Fruit fly (Drosophila melanogaster) whole organism: ENCODE results near the gene Gr10a.
A peak's percentile ranks its signal among the peaks of the same experiment; 100 is the strongest.

ENCODE experiments used
- CG8478 ChIP-seq: fragments of >200 bp; optimal IDR thresholded peaks from 2 replicates; lab custom pipeline; 2018; ENCODE audit warnings: inconsistent platforms
- Dll ChIP-seq: fragments of >200 bp; optimal IDR thresholded peaks from 2 replicates; lab custom pipeline; 2017
- EcR ChIP-seq, 2 experiments: fragments of >200 bp; optimal IDR thresholded peaks; 2 replicates each; lab custom pipeline; 2017; ENCODE audit warnings: missing biosample characterization in 2 of 2, missing genetic modification characterization in 2 of 2, missing genetic modification reagents in 2 of 2
- pan ChIP-seq: fragments of >200 bp; optimal IDR thresholded peaks from 2 replicates; lab custom pipeline; 2017
- psq ChIP-seq: fragments of >200 bp; optimal IDR thresholded peaks from 2 replicates; lab custom pipeline; 2017
- usp ChIP-seq: fragments of >200 bp; optimal IDR thresholded peaks from 2 replicates; lab custom pipeline; 2017; ENCODE audit warnings: missing biosample characterization, missing genetic modification characterization, mixed read lengths

Gr10a gene

DNA sequence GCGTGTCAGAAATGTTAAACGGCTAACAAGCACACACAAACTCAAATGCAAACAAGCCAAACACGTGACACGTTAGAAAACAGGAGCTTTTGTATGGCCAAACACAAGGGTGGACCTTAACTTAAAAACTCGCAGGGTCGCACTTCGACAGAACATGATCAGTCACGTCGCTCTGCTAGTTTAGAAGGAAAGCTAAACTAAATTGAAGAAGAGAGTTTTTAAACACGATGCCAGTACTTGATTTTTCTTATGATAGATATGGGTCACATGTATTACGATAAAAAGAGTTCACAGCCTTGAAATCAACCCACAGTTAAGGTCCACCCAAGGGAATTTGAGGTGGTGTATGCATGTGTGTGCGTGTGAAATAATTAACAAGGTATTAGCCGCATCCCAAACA lies 38.8 kb downstream of the Gr10a start:
- no peak for TF ChIP-seq usp (GFP tag; lab: Kevin White, UChicago)
- no peak for TF ChIP-seq psq (lab: Kevin White, UChicago)
- TF ChIP-seq EcR (GFP tag; optimal IDR thresholded peaks at IDR 0.05; lab: Kevin White, UChicago): no peak
- TF ChIP-seq pan: no peak
- no peak for TF ChIP-seq Dll (lab: Kevin White, UChicago)
- TF ChIP-seq CG8478 (lab: Kevin White, UChicago): no peak

dm6 chrX:11374320-11374719 lies 42.9 kb downstream of the Gr10a start:
- TF ChIP-seq EcR (GFP tag; optimal IDR thresholded peaks at IDR 0.05; lab: Kevin White, UChicago) (no peak), pan (no peak), usp (GFP tag; lab: Kevin White, UChicago) (no peak), Dll (lab: Kevin White, UChicago) (no peak), psq (lab: Kevin White, UChicago) (no peak), CG8478 (lab: Kevin White, UChicago) (no peak)

- TF ChIP-seq pan: no peak
- TF ChIP-seq Dll (lab: Kevin White, UChicago): peak; percentile 69
These were observed 44.2 kb downstream of the Gr10a start for dm6 chrX:11372764-11373712.

DNA sequence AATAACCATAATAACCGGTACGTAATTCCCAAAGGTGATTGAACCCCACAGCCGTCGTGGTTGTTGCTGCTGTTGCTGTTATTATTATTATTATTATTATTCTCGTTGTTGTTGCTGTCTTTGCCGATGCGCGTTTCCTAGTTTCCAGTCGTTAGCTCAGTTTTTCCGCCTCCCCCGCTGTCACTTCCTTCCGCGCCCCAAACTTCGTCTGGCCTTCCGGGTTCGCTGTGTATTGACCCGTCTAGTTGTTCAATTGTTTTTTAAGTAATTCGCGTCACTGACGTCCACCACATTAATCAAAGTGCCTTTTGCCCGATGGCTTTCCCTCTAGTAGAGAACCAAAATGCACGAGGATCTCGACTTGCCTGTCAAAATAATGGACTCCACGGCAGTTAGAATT lies 45.6 kb downstream of the Gr10a start:
- TF ChIP-seq pan: no peak

DNA sequence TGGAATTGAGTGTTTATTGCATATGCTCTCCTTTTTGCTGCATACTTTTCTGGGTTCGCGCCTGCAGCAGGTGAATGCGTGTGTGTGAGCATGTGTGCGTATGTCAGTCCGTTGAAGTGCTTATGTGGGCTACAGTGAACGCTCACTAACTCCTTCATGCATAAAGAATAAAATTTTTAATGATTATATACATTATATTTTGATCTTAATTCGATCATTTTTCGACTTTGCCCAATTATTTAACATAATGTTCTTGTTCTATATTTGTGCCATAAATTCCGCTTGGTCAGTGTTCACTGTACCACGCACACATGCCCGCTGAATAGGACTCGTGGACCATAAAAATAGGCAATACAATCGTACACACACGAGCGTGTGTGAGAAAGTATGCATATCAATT lies 46.4 kb downstream of the Gr10a start:
- TF ChIP-seq usp (GFP tag; lab: Kevin White, UChicago) (no peak), EcR (GFP tag; optimal IDR thresholded peaks at IDR 0.05; lab: Kevin White, UChicago) (no peak), psq (lab: Kevin White, UChicago) (no peak), pan (no peak), CG8478 (lab: Kevin White, UChicago) (no peak), Dll (lab: Kevin White, UChicago) (no peak)

- no peak for TF ChIP-seq usp (GFP tag; lab: Kevin White, UChicago)
- no peak for TF ChIP-seq pan
- no peak for TF ChIP-seq EcR (GFP tag; optimal IDR thresholded peaks at IDR 0.05; lab: Kevin White, UChicago)
- no peak for TF ChIP-seq psq (lab: Kevin White, UChicago)
- TF ChIP-seq CG8478 (lab: Kevin White, UChicago): no peak
- TF ChIP-seq Dll (lab: Kevin White, UChicago): no peak
These were observed 47.8 kb downstream of the Gr10a start, which contains the start of gene dlg1 for dm6 chrX:11369374-11369773. Gene dlg1, plus strand, starts transcription at chrX:11369665.

DNA sequence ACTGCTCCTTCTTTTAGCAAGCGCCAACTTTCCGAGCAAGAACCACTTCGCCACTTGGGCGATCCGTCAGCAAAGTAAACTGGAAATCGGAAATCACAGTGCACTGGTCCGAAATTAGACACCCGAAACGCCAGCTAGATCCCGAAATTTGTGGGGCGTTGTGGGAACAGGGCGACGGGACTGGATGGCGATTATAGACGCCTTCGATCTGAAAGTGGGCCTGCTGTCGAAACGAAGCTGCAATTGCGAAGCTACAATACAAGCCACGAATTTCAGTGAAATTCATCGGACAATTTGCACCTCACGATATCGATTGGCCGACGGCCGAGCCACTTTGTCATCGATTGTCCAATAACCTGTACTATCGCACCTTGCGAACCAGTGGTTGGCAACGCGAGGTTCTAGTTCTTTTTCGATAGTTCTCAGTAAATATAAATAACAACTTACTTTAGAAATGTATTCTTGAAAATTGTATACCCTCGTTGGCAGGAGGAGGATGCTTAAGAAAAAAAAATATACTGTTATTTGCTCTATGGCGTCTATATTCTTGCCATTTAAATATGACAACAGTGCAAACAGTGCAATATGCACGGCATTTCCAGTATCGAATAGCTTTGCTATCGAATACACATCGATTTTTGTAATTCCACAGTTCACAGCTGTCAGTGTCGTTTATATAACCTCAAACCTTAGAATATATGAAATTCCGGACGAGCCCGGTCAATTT lies 49.3 kb downstream of the Gr10a start, which contains the start of the genes hop and Tim8:
Gene hop (minus strand): TSS at position 316 of the 727 bp plus-strand sequence.
Gene Tim8 (plus strand): TSS at position 663 of the 727 bp plus-strand sequence.
- TF ChIP-seq CG8478 (lab: Kevin White, UChicago) (no peak), Dll (lab: Kevin White, UChicago) (no peak), EcR (GFP tag; optimal IDR thresholded peaks at IDR 0.05; lab: Kevin White, UChicago) (no peak), pan (no peak), usp (GFP tag; lab: Kevin White, UChicago) (no peak), psq (lab: Kevin White, UChicago) (no peak)
